Worm (Caenorhabditis elegans) whole organism, L2 larva: ENCODE measurements around the gene atln-1.

ENCODE experiments used
- ceh-82 ChIP-seq: fragments of 150-350 bp; optimal IDR thresholded peaks from 2 replicates; lab custom pipeline; 2014; ENCODE audit warnings: missing biosample characterization, missing genetic modification characterization
- elt-1 ChIP-seq: fragments of 150-350 bp; optimal IDR thresholded peaks from 2 replicates; lab custom pipeline; 2014; ENCODE audit warnings: missing biosample characterization, missing genetic modification characterization
- elt-3 ChIP-seq: sonication (generic microtip); optimal IDR thresholded peaks from 2 replicates; lab custom pipeline; 2017; ENCODE audit warnings: missing biosample characterization, missing genetic modification characterization
- nhr-237 ChIP-seq: fragments of 150-350 bp; optimal IDR thresholded peaks from 2 replicates; lab custom pipeline; 2014; ENCODE audit warnings: missing biosample characterization, missing genetic modification characterization
- nhr-25 ChIP-seq: fragments of 150-350 bp; sonication (generic microtip); optimal IDR thresholded peaks from 3 replicates; lab custom pipeline; 2014; ENCODE audit warnings: missing biosample characterization, missing genetic modification characterization
- skn-1 ChIP-seq: sonication (generic microtip); optimal IDR thresholded peaks from 2 replicates; lab custom pipeline; 2017; ENCODE audit warnings: missing biosample characterization, missing genetic modification characterization
- sma-3 ChIP-seq: sonication (generic microtip); optimal IDR thresholded peaks from 2 replicates; lab custom pipeline; 2016; ENCODE audit warnings: missing genetic modification reagents, missing genetic modification characterization, missing compliant biosample characterization
- snpc-4 ChIP-seq: fragments of 150-350 bp; optimal IDR thresholded peaks from 2 replicates; lab custom pipeline; 2014; ENCODE audit warnings: missing biosample characterization, missing genetic modification characterization
- unc-55 ChIP-seq: fragments of 150-350 bp; sonication (generic microtip); optimal IDR thresholded peaks from 3 replicates; lab custom pipeline; 2014; ENCODE audit warnings: missing biosample characterization, missing genetic modification reagents, missing genetic modification characterization
- unc-62 ChIP-seq: fragments of 150-350 bp; optimal IDR thresholded peaks from 2 replicates; lab custom pipeline; 2014; ENCODE audit warnings: missing biosample characterization, missing genetic modification reagents, missing genetic modification characterization

- no peak for TF ChIP-seq sma-3 (GFP tag; lab: Kevin White, UChicago)
- TF ChIP-seq elt-3 (tag; lab: Kevin White, UChicago): no peak
- TF ChIP-seq unc-55: peak; percentile 20
- no peak for TF ChIP-seq skn-1 (tag; lab: Kevin White, UChicago)
- TF ChIP-seq elt-1: no peak
- no peak for TF ChIP-seq ceh-82
- no peak for TF ChIP-seq unc-62 (GFP tag; lab: Kevin White, UChicago)
- TF ChIP-seq snpc-4: no peak
- no peak for TF ChIP-seq nhr-237
- no peak for TF ChIP-seq nhr-25 (tag; lab: Kevin White, UChicago)
Measured at ce11 chrIV:2802193-2802592, 13.7 kb downstream of the atln-1 start.
